Comparison of ENCODE assay signal across 4 worm cellular contexts in genomic region chrIII:2780283-2780682, ce11.
TF ChIP-seq lines count a peak whose summit lies in the region.

No protein-coding gene starts in this region.

TF ChIP-seq in whole organism, L2 larva, 48 proteins besides CTCF, POLR2A, EP300 and RAD21:
- TF ChIP-seq lsy-2 (tag; optimal IDR thresholded peaks at IDR 0.05; lab: Kevin White, UChicago) (no peak), nhr-10 (tag; optimal IDR thresholded peaks at IDR 0.05; lab: Kevin White, UChicago) (no peak), ztf-11 (tag; optimal IDR thresholded peaks at IDR 0.05; lab: Kevin White, UChicago) (no peak), gmeb-1 (tag; optimal IDR thresholded peaks at IDR 0.05; lab: Kevin White, UChicago) (no peak), alr-1 (tag; optimal IDR thresholded peaks at IDR 0.05; lab: Kevin White, UChicago) (no peak), skn-1 (tag; optimal IDR thresholded peaks at IDR 0.05; lab: Kevin White, UChicago) (no peak), unc-39 (tag; optimal IDR thresholded peaks at IDR 0.05; lab: Kevin White, UChicago) (no peak), unc-55 (GFP tag; optimal IDR thresholded peaks at IDR 0.05; lab: Kevin White, UChicago) (peak; percentile 30), nhr-25 (tag; optimal IDR thresholded peaks at IDR 0.05; lab: Kevin White, UChicago) (no peak), mdl-1 (tag; optimal IDR thresholded peaks at IDR 0.05; lab: Kevin White, UChicago) (peak in 1 of 2 experiments; percentile 19), sma-9 (GFP tag; optimal IDR thresholded peaks at IDR 0.05; lab: Kevin White, UChicago) (no peak), sma-9 (tag; optimal IDR thresholded peaks at IDR 0.05; lab: Kevin White, UChicago) (no peak), ztf-4 (tag; optimal IDR thresholded peaks at IDR 0.05; lab: Kevin White, UChicago) (no peak), nhr-77 (tag; optimal IDR thresholded peaks at IDR 0.05; lab: Kevin White, UChicago) (no peak), nhr-12 (tag; optimal IDR thresholded peaks at IDR 0.05; lab: Kevin White, UChicago) (no peak), C34F6.9 (tag; optimal IDR thresholded peaks at IDR 0.05; lab: Kevin White, UChicago) (peak; percentile 14), crh-2 (tag; optimal IDR thresholded peaks at IDR 0.05; lab: Kevin White, UChicago) (peak; percentile 40), dmd-4 (tag; optimal IDR thresholded peaks at IDR 0.05; lab: Kevin White, UChicago) (no peak), Y55F3AM.14 (GFP tag; optimal IDR thresholded peaks at IDR 0.05; lab: Kevin White, UChicago) (no peak)

TF ChIP-seq in whole organism, L4 larva, 104 proteins besides CTCF, POLR2A, EP300 and RAD21:
- no peak for TF ChIP-seq saeg-2 (GFP tag; IDR thresholded peaks at IDR 0.05; lab: Robert Waterston, UW)
- TF ChIP-seq mxl-3 (GFP tag; optimal IDR thresholded peaks at IDR 0.05; lab: Kevin White, UChicago) = no peak
- TF ChIP-seq egl-27 (tag; optimal IDR thresholded peaks at IDR 0.05; lab: Kevin White, UChicago) = no peak
- peak; percentile 5 to 8 for TF ChIP-seq mdl-1 (tag; optimal IDR thresholded peaks at IDR 0.05; lab: Kevin White, UChicago)
- peak; percentile 38 for TF ChIP-seq hlh-30 (tag; optimal IDR thresholded peaks at IDR 0.05; lab: Kevin White, UChicago; ENCODE audit: insufficient read depth)

TF ChIP-seq in whole organism, late embryonic, 69 proteins besides CTCF, POLR2A, EP300 and RAD21:
- TF ChIP-seq ceh-6 (GFP tag; optimal IDR thresholded peaks at IDR 0.05; lab: Kevin White, UChicago) (no peak), hlh-8 (tag; optimal IDR thresholded peaks at IDR 0.05; lab: Kevin White, UChicago) (no peak), ceh-24 (tag; optimal IDR thresholded peaks at IDR 0.05; lab: Kevin White, UChicago) (no peak), ceh-48 (tag; optimal IDR thresholded peaks at IDR 0.05; lab: Kevin White, UChicago) (peak; percentile 99), eyg-1 (tag; optimal IDR thresholded peaks at IDR 0.05; lab: Kevin White, UChicago) (no peak), ceh-34 (tag; optimal IDR thresholded peaks at IDR 0.05; lab: Kevin White, UChicago) (no peak), pat-9 (tag; optimal IDR thresholded peaks at IDR 0.05; lab: Kevin White, UChicago) (no peak)

TF ChIP-seq in whole organism, mixed stage, embryonic, 35 proteins besides CTCF, POLR2A, EP300 and RAD21:
- TF ChIP-seq ces-1 (GFP tag; optimal IDR thresholded peaks at IDR 0.05; lab: Kevin White, UChicago) (peak; percentile 17), ceh-83 (GFP tag; optimal IDR thresholded peaks at IDR 0.05; lab: Kevin White, UChicago) (no peak)
